Fruit fly (Drosophila melanogaster) whole organism, embryonic: ENCODE data around the gene RapGAP1.

Source experiments
- Adf1 ChIP-seq: fragments of 200-800 bp; sonication (Bioruptor generic); IDR thresholded peaks from 2 replicates; pipeline ENCODE4 v1.3.6; 2022; ENCODE audit warnings: missing biosample characterization, missing genetic modification characterization
- Awh ChIP-seq: fragments of 200-800 bp; sonication (Bioruptor generic); IDR thresholded peaks from 2 replicates; pipeline ENCODE4, ENCODE4 v1.3.6; 2022; ENCODE audit warnings: missing biosample characterization, missing genetic modification characterization
- CG10147 ChIP-seq: fragments of 200-800 bp; sonication (Bioruptor generic); optimal IDR thresholded peaks from 2 replicates; lab custom pipeline; 2019; ENCODE audit warnings: missing biosample characterization, mild to moderate bottlenecking, missing genetic modification characterization, moderate library complexity
- CG10267 ChIP-seq: fragments of 200-800 bp; sonication (Bioruptor generic); optimal IDR thresholded peaks from 2 replicates; lab custom pipeline; 2018; ENCODE audit warnings: missing biosample characterization, mild to moderate bottlenecking, missing genetic modification characterization, moderate library complexity
- CG10431 ChIP-seq: fragments of 200-800 bp; sonication (Bioruptor generic); optimal IDR thresholded peaks from 3 replicates; lab custom pipeline; 2018; ENCODE audit warnings: missing biosample characterization, mild to moderate bottlenecking, missing genetic modification characterization
- CG11696 ChIP-seq: fragments of 200-800 bp; sonication (Bioruptor generic); IDR thresholded peaks from 2 replicates; pipeline ENCODE4 v1.3.6; 2022; ENCODE audit warnings: missing biosample characterization, missing genetic modification characterization
- CG12071 ChIP-seq: fragments of 200-800 bp; sonication (Bioruptor generic); optimal IDR thresholded peaks from 3 replicates; lab custom pipeline; 2018; ENCODE audit warnings: missing biosample characterization, mild to moderate bottlenecking, missing genetic modification characterization
- CG13287 ChIP-seq: fragments of 200-800 bp; sonication (Bioruptor generic); IDR thresholded peaks from 2 replicates; pipeline ENCODE4 v1.3.6; 2022; ENCODE audit warnings: missing biosample characterization, missing genetic modification characterization; ENCODE audit not compliant: partially characterized antibody
- CG17568 ChIP-seq: fragments of 200-800 bp; sonication (Bioruptor generic); optimal IDR thresholded peaks from 2 replicates; lab custom pipeline; 2018; ENCODE audit warnings: missing biosample characterization, mild to moderate bottlenecking, missing genetic modification characterization, moderate library complexity
- CG18599 ChIP-seq: fragments of 200-800 bp; sonication (Bioruptor generic); optimal IDR thresholded peaks from 3 replicates; lab custom pipeline; 2017; ENCODE audit warnings: missing biosample characterization, missing genetic modification characterization, mild to moderate bottlenecking, moderate library complexity, missing genetic modification reagents
- CG2120 ChIP-seq: fragments of 200-800 bp; sonication (Bioruptor generic); optimal IDR thresholded peaks from 3 replicates; lab custom pipeline; 2016; ENCODE audit warnings: missing biosample characterization, missing genetic modification characterization
- CG2889 ChIP-seq: fragments of 200-800 bp; sonication (Bioruptor generic); IDR thresholded peaks from 3 replicates; pipeline ENCODE4 v1.3.6; 2022; ENCODE audit warnings: missing biosample characterization, missing genetic modification characterization
- CG30403 ChIP-seq: fragments of 200-800 bp; sonication (Bioruptor generic); optimal IDR thresholded peaks from 3 replicates; lab custom pipeline; 2016; ENCODE audit warnings: missing biosample characterization, missing genetic modification characterization
- CG3065 ChIP-seq: fragments of 200-800 bp; sonication (Bioruptor generic); optimal IDR thresholded peaks from 2 replicates; lab custom pipeline; 2016; ENCODE audit warnings: missing biosample characterization, missing genetic modification characterization
- CG4424 ChIP-seq: fragments of 200-800 bp; sonication (Bioruptor generic); optimal IDR thresholded peaks from 3 replicates; lab custom pipeline; 2016; ENCODE audit warnings: missing biosample characterization, missing genetic modification characterization
- CG4707 ChIP-seq: fragments of 200-800 bp; sonication (Bioruptor generic); optimal IDR thresholded peaks from 2 replicates; lab custom pipeline; 2018; ENCODE audit warnings: missing biosample characterization, mild to moderate bottlenecking, missing genetic modification characterization, moderate library complexity
- CG6654 ChIP-seq: fragments of 200-800 bp; sonication (Bioruptor generic); optimal IDR thresholded peaks from 2 replicates; lab custom pipeline; 2017; ENCODE audit warnings: missing biosample characterization, mild to moderate bottlenecking, missing genetic modification characterization
- CG7987 ChIP-seq: fragments of 200-800 bp; sonication (Bioruptor generic); optimal IDR thresholded peaks from 2 replicates; lab custom pipeline; 2018; ENCODE audit warnings: missing biosample characterization, mild to moderate bottlenecking, missing genetic modification characterization, moderate library complexity
- CG8924 ChIP-seq: fragments of 200-800 bp; optimal IDR thresholded peaks from 3 replicates; lab custom pipeline; 2019; ENCODE audit warnings: missing biosample characterization, mild to moderate bottlenecking, missing genetic modification characterization, moderate library complexity
- Dad ChIP-seq: fragments of 200-800 bp; sonication (Bioruptor generic); optimal IDR thresholded peaks from 3 replicates; lab custom pipeline; 2016; ENCODE audit warnings: missing biosample characterization, missing genetic modification characterization
- Dfd ChIP-seq, 2 experiments: fragments of >200 bp; optimal IDR thresholded peaks; 2 replicates each; lab custom pipeline; 2017; ENCODE audit warnings: missing biosample characterization in 2 of 2, missing genetic modification characterization in 2 of 2
- Dip3 ChIP-seq: fragments of 200-800 bp; sonication (Bioruptor generic); optimal IDR thresholded peaks from 3 replicates; lab custom pipeline; 2016; ENCODE audit warnings: missing biosample characterization, missing genetic modification characterization
- Drgx ChIP-seq: fragments of 200-800 bp; sonication (Bioruptor generic); IDR thresholded peaks from 2 replicates; pipeline ENCODE4 v1.3.6; 2022; ENCODE audit warnings: missing biosample characterization, missing genetic modification characterization
- Fer1 ChIP-seq: fragments of 200-800 bp; sonication (Bioruptor generic); optimal IDR thresholded peaks from 2 replicates; lab custom pipeline; 2017; ENCODE audit warnings: missing biosample characterization, mild to moderate bottlenecking, missing genetic modification characterization
- Med ChIP-seq: fragments of 200-800 bp; sonication (Bioruptor generic); peaks from one replicate; lab custom pipeline; 2016; ENCODE audit warnings: missing biosample characterization, missing genetic modification characterization, mild to moderate bottlenecking, inconsistent platforms, moderate library complexity
- Neu2 ChIP-seq: fragments of 200-800 bp; sonication (Bioruptor generic); optimal IDR thresholded peaks from 3 replicates; lab custom pipeline; 2016; ENCODE audit warnings: missing biosample characterization, missing genetic modification characterization, borderline replicate concordance
- Pdp1 ChIP-seq, 2 experiments: fragments of 200-800 bp; sonication (Bioruptor generic); optimal IDR thresholded peaks; 3 replicates each; lab custom pipeline; 2016; ENCODE audit warnings: missing biosample characterization in 2 of 2, missing genetic modification characterization in 2 of 2, mild to moderate bottlenecking in 1 of 2, moderate library complexity in 1 of 2
- YL-1 ChIP-seq: fragments of 200-800 bp; sonication (Bioruptor generic); optimal IDR thresholded peaks from 3 replicates; lab custom pipeline; 2017; ENCODE audit warnings: missing biosample characterization, mild to moderate bottlenecking, missing genetic modification characterization
- bbx ChIP-seq: fragments of 200-800 bp; sonication (Bioruptor generic); IDR thresholded peaks from 2 replicates; pipeline ENCODE4 v1.3.6; 2022; ENCODE audit warnings: missing biosample characterization, missing genetic modification characterization; ENCODE audit not compliant: partially characterized antibody
- cad ChIP-seq: fragments of >200 bp; optimal IDR thresholded peaks from 2 replicates; lab custom pipeline; 2017; ENCODE audit warnings: missing biosample characterization, missing genetic modification characterization
- dmrt11E ChIP-seq: fragments of 200-800 bp; sonication (Bioruptor generic); optimal IDR thresholded peaks from 3 replicates; lab custom pipeline; 2018; ENCODE audit warnings: missing biosample characterization, mild to moderate bottlenecking, missing genetic modification characterization, moderate library complexity
- gce ChIP-seq: fragments of 200-800 bp; sonication (Bioruptor generic); IDR thresholded peaks from 3 replicates; pipeline ENCODE4 v1.3.6; 2022; ENCODE audit warnings: missing biosample characterization, missing genetic modification characterization
- gfzf ChIP-seq: fragments of 200-800 bp; sonication (Bioruptor generic); optimal IDR thresholded peaks from 2 replicates; lab custom pipeline; 2016; ENCODE audit warnings: missing biosample characterization, mild to moderate bottlenecking, missing genetic modification characterization, moderate library complexity
- kni ChIP-seq: fragments of 200-800 bp; sonication (Bioruptor generic); optimal IDR thresholded peaks from 3 replicates; lab custom pipeline; 2017; ENCODE audit warnings: mild to moderate bottlenecking, missing biosample characterization, missing genetic modification reagents, missing genetic modification characterization
- pb ChIP-seq: fragments of 200-800 bp; sonication (Bioruptor generic); optimal IDR thresholded peaks from 3 replicates; lab custom pipeline; 2016; ENCODE audit warnings: missing biosample characterization, missing genetic modification characterization
- scrt ChIP-seq: fragments of 200-800 bp; sonication (Bioruptor generic); optimal IDR thresholded peaks from 2 replicates; lab custom pipeline; 2018; ENCODE audit warnings: missing biosample characterization, mild to moderate bottlenecking, missing genetic modification characterization, moderate library complexity
- sd ChIP-seq: fragments of 200-800 bp; sonication (Bioruptor generic); optimal IDR thresholded peaks from 3 replicates; lab custom pipeline; 2018; ENCODE audit warnings: missing biosample characterization, mild to moderate bottlenecking, missing genetic modification characterization, moderate library complexity
- sens ChIP-seq: fragments of 200-800 bp; sonication (Bioruptor generic); peaks from one replicate; lab custom pipeline; 2016; ENCODE audit warnings: missing biosample characterization, missing genetic modification characterization
- sob ChIP-seq: fragments of 200-800 bp; sonication (Bioruptor generic); IDR thresholded peaks from 2 replicates; pipeline ENCODE4 v1.3.6; 2022; ENCODE audit warnings: missing biosample characterization, missing genetic modification characterization
- tin ChIP-seq: fragments of 200-800 bp; sonication (Bioruptor generic); optimal IDR thresholded peaks from 3 replicates; lab custom pipeline; 2016; ENCODE audit warnings: missing biosample characterization, missing genetic modification characterization
- wek ChIP-seq: fragments of 200-800 bp; sonication (Bioruptor generic); optimal IDR thresholded peaks from 3 replicates; lab custom pipeline; 2018; ENCODE audit warnings: missing biosample characterization, mild to moderate bottlenecking, missing genetic modification characterization, moderate library complexity
- wor ChIP-seq: fragments of 200-800 bp; sonication (Bioruptor generic); IDR thresholded peaks from 2 replicates; pipeline ENCODE4 v1.3.6; 2022; ENCODE audit warnings: missing biosample characterization, missing genetic modification characterization
- zfh2 ChIP-seq: fragments of 200-800 bp; sonication (Bioruptor generic); optimal IDR thresholded peaks from 2 replicates; lab custom pipeline; 2016; ENCODE audit warnings: missing biosample characterization, missing genetic modification characterization

RapGAP1 gene

DNA sequence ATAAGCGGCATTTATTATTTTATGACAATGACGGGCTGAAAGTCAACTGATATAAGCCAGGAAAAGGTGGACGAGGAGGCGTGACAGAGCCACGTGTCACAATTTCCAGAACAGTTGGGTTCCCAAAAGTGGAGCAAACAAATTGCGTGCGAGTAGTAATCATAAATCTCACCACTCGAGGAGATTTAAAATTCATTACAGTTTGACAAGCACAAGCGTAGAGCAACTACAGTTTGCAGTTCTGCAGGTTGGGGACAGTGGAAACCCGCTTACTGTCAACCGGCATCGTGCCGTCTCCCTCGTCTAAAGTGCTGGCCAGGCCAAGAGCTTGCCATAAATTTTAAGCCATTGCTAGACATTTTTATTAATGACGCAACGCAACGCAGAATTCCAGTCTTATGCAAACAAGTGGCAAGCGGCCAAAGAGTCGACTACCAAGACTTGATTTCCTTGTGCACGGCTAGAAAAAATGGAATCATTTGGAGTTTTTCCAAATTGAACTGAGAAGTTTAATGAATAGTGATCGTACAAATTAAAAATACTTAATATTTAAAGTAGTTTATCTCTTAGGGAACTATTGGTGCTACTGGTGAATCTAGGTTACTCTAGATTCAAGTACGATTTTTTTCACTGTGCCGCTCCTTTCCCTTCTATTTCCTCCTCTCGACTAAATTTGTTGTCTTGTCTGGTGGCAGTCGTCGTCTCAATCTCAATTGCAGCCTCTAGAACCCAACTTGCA lies 65.3 kb downstream of the RapGAP1 start (continued):
- TF ChIP-seq Fer1 (GFP tag; lab: Kevin White, UChicago) (no peak), CG2889 (GFP tag; lab: Robert Waterston, UW) (no peak), kni (peak; percentile 37), Med (GFP tag; lab: Kevin White, UChicago) (peak; percentile 36), bbx (0 out of 2 replicates have a peak, but pooled peaks have one; percentile 14), Awh (no peak), Neu2 (GFP tag; lab: Kevin White, UChicago) (no peak), Dip3 (no peak), CG4707 (GFP tag; lab: Kevin White, UChicago) (no peak), CG7987 (GFP tag; lab: Kevin White, UChicago) (no peak), wek (GFP tag; lab: Kevin White, UChicago) (no peak), CG10431 (GFP tag; lab: Kevin White, UChicago) (no peak), Dfd (GFP tag; optimal IDR thresholded peaks at IDR 0.05; lab: Kevin White, UChicago) (no peak), Dad (GFP tag; lab: Kevin White, UChicago) (no peak), CG12071 (GFP tag; lab: Kevin White, UChicago) (no peak), CG17568 (GFP tag; lab: Kevin White, UChicago) (no peak), tin (GFP tag; lab: Kevin White, UChicago) (no peak), scrt (no peak), Drgx (GFP tag; lab: Robert Waterston, UW) (peak; percentile 86), CG2120 (GFP tag; lab: Kevin White, UChicago) (no peak), CG4424 (GFP tag; lab: Kevin White, UChicago) (no peak), dmrt11E (no peak), YL-1 (GFP tag; lab: Kevin White, UChicago) (no peak), sens (GFP tag; lab: Kevin White, UChicago) (peak; percentile 36), wor (GFP tag; lab: Robert Waterston, UW) (no peak), gce (GFP tag; lab: Robert Waterston, UW) (no peak), CG18599 (GFP tag; lab: Kevin White, UChicago) (no peak), CG6654 (GFP tag; lab: Kevin White, UChicago) (peak; percentile 95), CG30403 (no peak), Adf1 (GFP tag; lab: Robert Waterston, UW) (no peak), cad (GFP tag; lab: Kevin White, UChicago) (peak; percentile 66), CG10267 (tag; lab: Kevin White, UChicago) (no peak), sob (GFP tag; lab: Robert Waterston, UW) (no peak), zfh2 (GFP tag; lab: Kevin White, UChicago) (no peak), CG3065 (no peak), CG11696 (GFP tag; lab: Robert Waterston, UW) (0 out of 2 replicates have a peak, but pooled peaks have one; percentile 10), Pdp1 (GFP tag; optimal IDR thresholded peaks at IDR 0.05; lab: Kevin White, UChicago) (peak in 1 of 2 experiments; percentile 8), gfzf (GFP tag; lab: Kevin White, UChicago) (no peak), CG13287 (no peak), sd (tag; lab: Kevin White, UChicago) (no peak), pb (GFP tag; lab: Kevin White, UChicago) (no peak), CG8924 (tag; lab: Kevin White, UChicago) (no peak), CG10147 (GFP tag; lab: Kevin White, UChicago) (no peak)
